Worm (Caenorhabditis elegans): ENCODE data around the gene fbxc-44.

DNA sequence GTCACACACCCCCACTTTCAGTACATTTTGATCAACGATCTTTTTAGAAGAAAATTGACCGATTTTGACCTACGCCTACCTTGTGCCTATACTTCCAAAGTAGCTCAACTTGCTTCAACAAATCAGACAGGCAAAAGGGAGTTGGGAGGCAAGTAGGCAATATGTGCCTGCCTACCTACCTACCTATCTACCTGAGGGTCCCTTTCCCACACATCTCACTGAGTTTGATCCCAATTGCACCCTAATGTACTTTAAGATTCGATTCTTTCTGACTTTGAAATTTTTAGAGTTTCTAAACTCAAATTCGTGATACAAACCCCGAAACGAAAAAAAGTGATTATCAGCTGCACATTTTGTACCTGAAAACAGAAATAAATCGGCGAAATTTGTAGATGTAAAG lies 30.2 kb upstream of the fbxc-44 start:
- TF ChIP-seq fkh-10 (GFP tag; optimal IDR thresholded peaks at IDR 0.05): no peak
- TF ChIP-seq dpl-1 (GFP tag; optimal IDR thresholded peaks at IDR 0.05): no peak
- TF ChIP-seq nhr-85 (tag): no peak
- TF ChIP-seq hpl-2 (GFP tag; optimal IDR thresholded peaks at IDR 0.05): no peak
- no peak for TF ChIP-seq nhr-11 (tag; optimal IDR thresholded peaks at IDR 0.05)
- TF ChIP-seq unc-30 (tag; optimal IDR thresholded peaks at IDR 0.05): no peak
